Worm (Caenorhabditis elegans) whole organism, late embryonic: ENCODE data around the gene srz-63.
A peak's percentile ranks its signal among the peaks of the same experiment; 100 is the strongest.

Source experiments
- C08G9.2 ChIP-seq: sonication (generic microtip); optimal IDR thresholded peaks from 2 replicates; lab custom pipeline; 2016; ENCODE audit warnings: mild to moderate bottlenecking, missing genetic modification characterization, moderate library complexity, missing compliant biosample characterization
- C38D4.7 ChIP-seq: fragments of 200-800 bp; sonication (Bioruptor generic); optimal IDR thresholded peaks from 2 replicates; lab custom pipeline; 2018; ENCODE audit warnings: mild to moderate bottlenecking, missing genetic modification characterization, moderate library complexity, missing compliant biosample characterization
- F13H6.1 ChIP-seq: sonication (generic microtip); optimal IDR thresholded peaks from 2 replicates; lab custom pipeline; 2016; ENCODE audit warnings: missing genetic modification characterization, missing compliant biosample characterization
- K02D7.2 ChIP-seq: sonication (generic microtip); optimal IDR thresholded peaks from 2 replicates; lab custom pipeline; 2017; ENCODE audit warnings: mild to moderate bottlenecking, missing genetic modification characterization, missing compliant biosample characterization
- K09A11.1 ChIP-seq: sonication (generic microtip); optimal IDR thresholded peaks from 2 replicates; lab custom pipeline; 2017; ENCODE audit warnings: antibody characterized with exemption, mild to moderate bottlenecking, missing genetic modification characterization, missing compliant biosample characterization; ENCODE audit not compliant: insufficient read depth
- Y22D7AL.16 ChIP-seq: sonication (generic microtip); optimal IDR thresholded peaks from 2 replicates; lab custom pipeline; 2016; ENCODE audit warnings: missing genetic modification characterization, missing compliant biosample characterization
- ceh-18 ChIP-seq: sonication (generic microtip); optimal IDR thresholded peaks from 2 replicates; lab custom pipeline; 2016; ENCODE audit warnings: missing genetic modification characterization, missing compliant biosample characterization
- ceh-19 ChIP-seq: fragments of 200-800 bp; sonication (Bioruptor generic); optimal IDR thresholded peaks from 2 replicates; lab custom pipeline; 2018; ENCODE audit warnings: mild to moderate bottlenecking, missing genetic modification characterization, missing compliant biosample characterization
- ceh-2 ChIP-seq: sonication (generic microtip); optimal IDR thresholded peaks from 2 replicates; lab custom pipeline; 2016; ENCODE audit warnings: missing genotype, missing genetic modification characterization, missing compliant biosample characterization
- ceh-30 ChIP-seq: fragments of 150-350 bp; optimal IDR thresholded peaks from 2 replicates; lab custom pipeline; 2014; ENCODE audit warnings: missing biosample characterization, missing genetic modification characterization
- ceh-31 ChIP-seq: sonication (generic microtip); optimal IDR thresholded peaks from 2 replicates; lab custom pipeline; 2016; ENCODE audit warnings: missing genetic modification characterization, missing compliant biosample characterization
- ceh-6 ChIP-seq: fragments of 200-800 bp; sonication (Bioruptor generic); optimal IDR thresholded peaks from 2 replicates; lab custom pipeline; 2018; ENCODE audit warnings: mild to moderate bottlenecking, missing genetic modification characterization, missing compliant biosample characterization
- che-1 ChIP-seq: sonication (generic microtip); optimal IDR thresholded peaks from 2 replicates; lab custom pipeline; 2016; ENCODE audit warnings: mild to moderate bottlenecking, missing genetic modification characterization, missing compliant biosample characterization
- eyg-1 ChIP-seq: sonication (generic microtip); optimal IDR thresholded peaks from 2 replicates; lab custom pipeline; 2016; ENCODE audit warnings: missing genotype, missing genetic modification characterization, missing compliant biosample characterization
- fax-1 ChIP-seq: sonication (generic microtip); optimal IDR thresholded peaks from 2 replicates; lab custom pipeline; 2016; ENCODE audit warnings: missing genotype, missing genetic modification characterization, missing compliant biosample characterization
- fkh-10 ChIP-seq: fragments of 150-350 bp; optimal IDR thresholded peaks from 2 replicates; lab custom pipeline; 2014; ENCODE audit warnings: missing biosample characterization, missing genetic modification reagents, missing genetic modification characterization
- gmeb-2 ChIP-seq: sonication (generic microtip); optimal IDR thresholded peaks from 2 replicates; lab custom pipeline; 2016; ENCODE audit warnings: missing genetic modification characterization, inconsistent platforms, missing compliant biosample characterization
- hlh-15 ChIP-seq: sonication (generic microtip); optimal IDR thresholded peaks from 2 replicates; lab custom pipeline; 2016; ENCODE audit warnings: missing genetic modification characterization, missing compliant biosample characterization
- hlh-6 ChIP-seq: sonication (generic microtip); optimal IDR thresholded peaks from 2 replicates; lab custom pipeline; 2016; ENCODE audit warnings: missing genotype, missing genetic modification characterization, missing compliant biosample characterization
- hlh-8 ChIP-seq: sonication (generic microtip); optimal IDR thresholded peaks from 2 replicates; lab custom pipeline; 2016; ENCODE audit warnings: missing genotype, missing genetic modification characterization, missing compliant biosample characterization
- lin-11 ChIP-seq: fragments of 200-800 bp; sonication (Bioruptor generic); optimal IDR thresholded peaks from 2 replicates; lab custom pipeline; 2018; ENCODE audit warnings: mild to moderate bottlenecking, missing genetic modification characterization, missing compliant biosample characterization
- mec-3 ChIP-seq: sonication (generic microtip); optimal IDR thresholded peaks from 2 replicates; lab custom pipeline; 2016; ENCODE audit warnings: borderline replicate concordance, missing genetic modification characterization, missing compliant biosample characterization
- nhr-232 ChIP-seq: sonication (generic microtip); optimal IDR thresholded peaks from 2 replicates; lab custom pipeline; 2016; ENCODE audit warnings: missing genetic modification characterization, missing compliant biosample characterization
- pat-9 ChIP-seq: fragments of 200-800 bp; sonication (Bioruptor generic); optimal IDR thresholded peaks from 2 replicates; lab custom pipeline; 2018; ENCODE audit warnings: mild to moderate bottlenecking, missing genetic modification characterization, moderate library complexity, missing compliant biosample characterization
- pax-1 ChIP-seq: fragments of 150-350 bp; optimal IDR thresholded peaks from 2 replicates; lab custom pipeline; 2014; ENCODE audit warnings: missing biosample characterization, missing genetic modification characterization
- pha-2 ChIP-seq: sonication (generic microtip); optimal IDR thresholded peaks from 2 replicates; lab custom pipeline; 2017; ENCODE audit warnings: mild to moderate bottlenecking, missing genetic modification characterization, missing compliant biosample characterization
- pha-4 ChIP-seq: fragments of 150-350 bp; optimal IDR thresholded peaks from 2 replicates; lab custom pipeline; 2018; ENCODE audit warnings: missing biosample characterization, missing genetic modification reagents, missing genetic modification characterization
- pqm-1 ChIP-seq: sonication (generic microtip); optimal IDR thresholded peaks from 2 replicates; lab custom pipeline; 2016; ENCODE audit warnings: missing genetic modification characterization, missing compliant biosample characterization
- pros-1 ChIP-seq: fragments of 150-350 bp; optimal IDR thresholded peaks from 2 replicates; lab custom pipeline; 2014; ENCODE audit warnings: missing biosample characterization, missing genetic modification reagents, missing genetic modification characterization
- ref-2 ChIP-seq: sonication (generic microtip); optimal IDR thresholded peaks from 2 replicates; lab custom pipeline; 2016; ENCODE audit warnings: missing genetic modification characterization, missing compliant biosample characterization
- rnt-1 ChIP-seq: sonication (generic microtip); optimal IDR thresholded peaks from 2 replicates; lab custom pipeline; 2016; ENCODE audit warnings: missing genetic modification characterization, missing compliant biosample characterization
- sdc-2 ChIP-seq: sonication (generic microtip); optimal IDR thresholded peaks from 2 replicates; lab custom pipeline; 2016; ENCODE audit warnings: missing genotype, missing genetic modification characterization, missing compliant biosample characterization
- sox-2 ChIP-seq: fragments of 200-800 bp; sonication (Bioruptor generic); IDR thresholded peaks from 2 replicates; pipeline ENCODE4 v1.3.6; 2022; ENCODE audit warnings: missing genetic modification reagents, missing genetic modification characterization, missing compliant biosample characterization
- tbx-7 ChIP-seq: sonication (generic microtip); optimal IDR thresholded peaks from 2 replicates; lab custom pipeline; 2016; ENCODE audit warnings: missing genotype, missing genetic modification characterization, missing compliant biosample characterization
- ttx-3 ChIP-seq: sonication (generic microtip); optimal IDR thresholded peaks from 2 replicates; lab custom pipeline; 2016; ENCODE audit warnings: missing genetic modification reagents, missing genetic modification characterization, missing compliant biosample characterization
- unc-3 ChIP-seq, 2 experiments: fragments of 200-800 bp in 1 of 2; sonication (Bioruptor generic) in 1 of 2; sonication (generic microtip) in 1 of 2; conservative IDR thresholded peaks in 1 of 2; optimal IDR thresholded peaks in 1 of 2; 2 replicates each; pipeline versions ENCODE4 v1.3.6 to Lab custom; 2016 to 2022; ENCODE audit warnings: missing compliant biosample characterization in 2 of 2, missing genetic modification characterization in 2 of 2, missing genetic modification reagents in 1 of 2
- unc-42 ChIP-seq: sonication (generic microtip); optimal IDR thresholded peaks from 2 replicates; lab custom pipeline; 2016; ENCODE audit warnings: missing genotype, missing genetic modification characterization, missing compliant biosample characterization
- unc-86 ChIP-seq: sonication (generic microtip); optimal IDR thresholded peaks from 2 replicates; lab custom pipeline; 2016; ENCODE audit warnings: missing genetic modification characterization, missing compliant biosample characterization
- ztf-16 ChIP-seq: sonication (generic microtip); optimal IDR thresholded peaks from 2 replicates; lab custom pipeline; 2017; ENCODE audit warnings: missing genetic modification characterization, missing compliant biosample characterization

The srz-63 gene

DNA sequence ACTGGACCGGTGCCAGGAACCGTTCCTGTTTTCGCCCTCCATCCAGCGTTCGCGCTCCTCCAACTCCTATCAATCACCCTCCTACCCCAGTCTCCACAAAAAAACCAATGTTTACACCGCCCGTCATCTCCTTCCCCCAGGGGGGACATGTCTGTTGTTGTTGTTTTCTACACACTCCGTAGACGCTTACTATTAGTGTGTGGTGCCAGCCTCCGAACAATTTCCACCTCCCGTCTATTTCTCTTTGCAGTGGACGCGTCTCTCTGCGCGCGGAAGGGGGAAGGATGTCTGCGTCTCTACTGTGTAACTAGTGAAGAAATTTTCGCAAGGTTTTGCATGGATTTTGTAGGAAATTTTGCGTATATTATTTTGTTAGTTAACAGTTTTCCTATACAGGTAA lies 36.0 kb upstream of the srz-63 start (continued):
- TF ChIP-seq fkh-10 (GFP tag; lab: Kevin White, UChicago) = no peak
- peak; percentile 15 for TF ChIP-seq ceh-18
- TF ChIP-seq hlh-15 (tag; lab: Kevin White, UChicago) = no peak
- no peak for TF ChIP-seq pha-4
- TF ChIP-seq F13H6.1 = peak; percentile 26
- TF ChIP-seq hlh-8 (tag; lab: Kevin White, UChicago) = no peak
- no peak for TF ChIP-seq K02D7.2 (tag; lab: Kevin White, UChicago)
- TF ChIP-seq rnt-1 (tag; lab: Kevin White, UChicago) = peak; percentile 22
- TF ChIP-seq hlh-6 = peak; percentile 4
- no peak for TF ChIP-seq C38D4.7 (GFP tag; lab: Kevin White, UChicago)
- TF ChIP-seq pax-1 (tag; lab: Kevin White, UChicago) = no peak
- peak; percentile 39 for TF ChIP-seq ztf-16 (tag; lab: Kevin White, UChicago)
- peak; percentile 72 for TF ChIP-seq ref-2
- TF ChIP-seq lin-11 (tag; lab: Kevin White, UChicago) = no peak
- no peak for TF ChIP-seq Y22D7AL.16 (tag; lab: Kevin White, UChicago)
- TF ChIP-seq sdc-2 = no peak
- TF ChIP-seq unc-42 (tag; lab: Kevin White, UChicago) = no peak
- TF ChIP-seq unc-86 = no peak
- TF ChIP-seq ceh-2 (tag; lab: Kevin White, UChicago) = peak; percentile 40
- no peak for TF ChIP-seq ceh-19
- TF ChIP-seq ceh-31 = peak; percentile 51
- TF ChIP-seq pros-1 = no peak
- no peak for TF ChIP-seq mec-3
- TF ChIP-seq eyg-1 (tag; lab: Kevin White, UChicago) = no peak
- TF ChIP-seq che-1 (tag; lab: Kevin White, UChicago) = peak; percentile 4
- no peak for TF ChIP-seq unc-3 (GFP tag; conservative IDR thresholded peaks at IDR 0.05; lab: Robert Waterston, UW)
- TF ChIP-seq unc-3 (tag; optimal IDR thresholded peaks at IDR 0.05; lab: Kevin White, UChicago) = no peak
- TF ChIP-seq gmeb-2 (tag; lab: Kevin White, UChicago) = no peak
- TF ChIP-seq ceh-30 (tag; lab: Kevin White, UChicago) = no peak
- TF ChIP-seq nhr-232 = no peak
- peak; percentile 30 for TF ChIP-seq ceh-6 (GFP tag; lab: Kevin White, UChicago)
- no peak for TF ChIP-seq pat-9 (tag; lab: Kevin White, UChicago)
- no peak for TF ChIP-seq fax-1 (tag; lab: Kevin White, UChicago)
- no peak for TF ChIP-seq ttx-3 (tag; lab: Kevin White, UChicago)

DNA sequence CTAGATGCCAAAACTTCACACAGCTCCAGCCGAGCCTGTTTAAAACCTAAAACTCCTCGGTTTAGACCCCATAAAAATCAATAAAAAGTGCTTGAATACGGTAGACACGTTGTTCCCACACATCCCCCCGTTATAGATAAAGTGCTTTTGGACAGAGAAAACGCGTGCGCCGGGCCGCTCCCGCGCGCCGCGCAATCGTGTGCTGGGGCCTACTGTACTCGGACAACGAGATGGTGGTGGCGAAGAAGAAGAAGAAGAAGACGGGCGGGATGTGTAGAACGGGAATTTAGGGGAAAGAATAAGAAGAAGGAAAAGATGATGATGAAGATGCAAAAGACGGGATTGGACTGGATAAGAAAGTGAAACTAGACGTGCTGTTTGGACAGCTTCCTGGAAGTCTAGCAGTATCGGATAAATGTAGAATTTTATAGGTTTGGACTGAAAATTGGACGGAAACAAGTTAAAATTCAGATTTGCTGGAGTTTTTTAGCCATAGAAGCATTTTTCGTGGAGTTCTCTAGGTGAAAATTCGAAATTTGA lies 34.0 kb upstream of the srz-63 start:
- peak; percentile 28 for TF ChIP-seq mec-3
- TF ChIP-seq ceh-2 (tag; lab: Kevin White, UChicago) = no peak
- TF ChIP-seq C08G9.2 (tag; lab: Kevin White, UChicago) = peak; percentile 2

- TF ChIP-seq sdc-2 = no peak
- TF ChIP-seq pha-2 = no peak
- TF ChIP-seq ceh-18 = no peak
- TF ChIP-seq ceh-2 (tag; lab: Kevin White, UChicago) = no peak
- no peak for TF ChIP-seq tbx-7 (tag; lab: Kevin White, UChicago)
- TF ChIP-seq pax-1 (tag; lab: Kevin White, UChicago) = no peak
- TF ChIP-seq sox-2 (GFP tag; lab: Robert Waterston, UW) = no peak
- TF ChIP-seq pat-9 (tag; lab: Kevin White, UChicago) = no peak
- TF ChIP-seq K02D7.2 (tag; lab: Kevin White, UChicago) = no peak
- TF ChIP-seq K09A11.1 (tag; lab: Kevin White, UChicago) = no peak
- TF ChIP-seq pqm-1 = no peak
Observed at ce11 chrII:1245783-1246182, 32.7 kb upstream of the srz-63 start.
